Fruit fly (Drosophila melanogaster) whole organism, embryonic: Measurements from ENCODE around the gene CG5326.
A peak's percentile ranks its signal among the peaks of the same experiment; 100 is the strongest.

Source experiments
- CG10147 ChIP-seq: fragments of 200-800 bp; sonication (Bioruptor generic); optimal IDR thresholded peaks from 2 replicates; lab custom pipeline; 2019; ENCODE audit warnings: missing biosample characterization, mild to moderate bottlenecking, missing genetic modification characterization, moderate library complexity
- CG11560 ChIP-seq: fragments of 200-800 bp; sonication (Bioruptor generic); IDR thresholded peaks from 3 replicates; pipeline ENCODE4 v1.3.6; 2022; ENCODE audit warnings: missing biosample characterization, missing genetic modification characterization
- CG14710 ChIP-seq: fragments of 200-800 bp; sonication (Bioruptor generic); optimal IDR thresholded peaks from 3 replicates; lab custom pipeline; 2019; ENCODE audit warnings: missing biosample characterization, mild to moderate bottlenecking, missing genetic modification characterization, moderate library complexity
- CG1603 ChIP-seq: fragments of 200-800 bp; sonication (Bioruptor generic); optimal IDR thresholded peaks from 2 replicates; lab custom pipeline; 2019; ENCODE audit warnings: missing biosample characterization, mild to moderate bottlenecking, missing genetic modification characterization, moderate library complexity
- CG1647 ChIP-seq: fragments of 200-800 bp; sonication (Bioruptor generic); optimal IDR thresholded peaks from 3 replicates; lab custom pipeline; 2016; ENCODE audit warnings: missing biosample characterization, missing genetic modification characterization
- CG16813 ChIP-seq: fragments of 200-800 bp; sonication (Bioruptor generic); IDR thresholded peaks from 3 replicates; pipeline ENCODE4 v1.3.6; 2022; ENCODE audit warnings: missing biosample characterization, missing genetic modification characterization; ENCODE audit not compliant: partially characterized antibody
- CG4328 ChIP-seq: fragments of 200-800 bp; sonication (Bioruptor generic); optimal IDR thresholded peaks from 3 replicates; lab custom pipeline; 2017; ENCODE audit warnings: missing biosample characterization, missing genetic modification reagents, missing genetic modification characterization
- CG5953 ChIP-seq: fragments of 200-800 bp; sonication (Bioruptor generic); IDR thresholded peaks from 2 replicates; pipeline ENCODE4 v1.3.6; 2022; ENCODE audit warnings: missing biosample characterization, missing genetic modification characterization
- CG6272 ChIP-seq: fragments of 200-800 bp; sonication (Bioruptor generic); IDR thresholded peaks from 2 replicates; pipeline ENCODE4 v1.3.6; 2022; ENCODE audit warnings: missing biosample characterization, missing genetic modification characterization
- CG7839 ChIP-seq: fragments of 200-800 bp; sonication (Bioruptor generic); optimal IDR thresholded peaks from 3 replicates; lab custom pipeline; 2018; ENCODE audit warnings: missing biosample characterization, mild to moderate bottlenecking, missing genetic modification characterization, moderate library complexity
- CG8281 ChIP-seq: fragments of 200-800 bp; sonication (Bioruptor generic); optimal IDR thresholded peaks from 2 replicates; lab custom pipeline; 2018; ENCODE audit warnings: missing biosample characterization, mild to moderate bottlenecking, missing genetic modification characterization, moderate library complexity
- CG8924 ChIP-seq: fragments of 200-800 bp; optimal IDR thresholded peaks from 3 replicates; lab custom pipeline; 2019; ENCODE audit warnings: missing biosample characterization, mild to moderate bottlenecking, missing genetic modification characterization, moderate library complexity
- CG9797 ChIP-seq: fragments of 200-800 bp; sonication (Bioruptor generic); optimal IDR thresholded peaks from 3 replicates; lab custom pipeline; 2018; ENCODE audit warnings: missing biosample characterization, mild to moderate bottlenecking, missing genetic modification characterization
- Chrac-16 ChIP-seq: fragments of 200-800 bp; sonication (Bioruptor generic); optimal IDR thresholded peaks from 3 replicates; lab custom pipeline; 2016; ENCODE audit warnings: missing biosample characterization, missing genetic modification characterization
- Dek ChIP-seq: fragments of 200-800 bp; sonication (Bioruptor generic); optimal IDR thresholded peaks from 3 replicates; lab custom pipeline; 2019; ENCODE audit warnings: missing biosample characterization, mild to moderate bottlenecking, missing genetic modification characterization, moderate library complexity
- Dp ChIP-seq: fragments of 200-800 bp; sonication (Bioruptor generic); optimal IDR thresholded peaks from 2 replicates; lab custom pipeline; 2018; ENCODE audit warnings: missing biosample characterization, mild to moderate bottlenecking, missing genetic modification characterization, moderate library complexity
- Fer1 ChIP-seq: fragments of 200-800 bp; sonication (Bioruptor generic); optimal IDR thresholded peaks from 2 replicates; lab custom pipeline; 2017; ENCODE audit warnings: missing biosample characterization, mild to moderate bottlenecking, missing genetic modification characterization
- HLH4C ChIP-seq: fragments of 200-800 bp; sonication (Bioruptor generic); IDR thresholded peaks from 3 replicates; pipeline ENCODE4 v1.3.6; 2022; ENCODE audit warnings: missing biosample characterization, missing genetic modification characterization; ENCODE audit not compliant: partially characterized antibody
- Jarid2 ChIP-seq: fragments of 200-800 bp; sonication (Bioruptor generic); optimal IDR thresholded peaks from 3 replicates; lab custom pipeline; 2017; ENCODE audit warnings: mild to moderate bottlenecking, missing biosample characterization, missing genetic modification reagents, missing genetic modification characterization
- Lhr ChIP-seq: fragments of 200-800 bp; sonication (Bioruptor generic); optimal IDR thresholded peaks from 3 replicates; lab custom pipeline; 2017; ENCODE audit warnings: mild to moderate bottlenecking, missing biosample characterization, missing genetic modification reagents, missing genetic modification characterization
- MESR4 ChIP-seq: fragments of 200-800 bp; sonication (Bioruptor generic); optimal IDR thresholded peaks from 2 replicates; lab custom pipeline; 2018; ENCODE audit warnings: missing biosample characterization, mild to moderate bottlenecking, missing genetic modification characterization, moderate library complexity
- MTF-1 ChIP-seq: fragments of 200-800 bp; sonication (Bioruptor generic); optimal IDR thresholded peaks from 2 replicates; lab custom pipeline; 2018; ENCODE audit warnings: missing biosample characterization, mild to moderate bottlenecking, missing genetic modification characterization, borderline replicate concordance
- Mad ChIP-seq: fragments of 200-800 bp; sonication (Bioruptor generic); optimal IDR thresholded peaks from 2 replicates; lab custom pipeline; 2016; ENCODE audit warnings: missing biosample characterization, missing genetic modification characterization
- Myb ChIP-seq: fragments of 200-800 bp; sonication (Bioruptor generic); optimal IDR thresholded peaks from 2 replicates; lab custom pipeline; 2016; ENCODE audit warnings: missing biosample characterization, missing genetic modification characterization
- Nf-YB ChIP-seq: fragments of 200-800 bp; sonication (Bioruptor generic); optimal IDR thresholded peaks from 3 replicates; lab custom pipeline; 2019; ENCODE audit warnings: missing biosample characterization, mild to moderate bottlenecking, missing genetic modification characterization, moderate library complexity
- PHDP ChIP-seq: fragments of 200-800 bp; sonication (Bioruptor generic); optimal IDR thresholded peaks from 3 replicates; lab custom pipeline; 2018; ENCODE audit warnings: missing biosample characterization, mild to moderate bottlenecking, missing genetic modification characterization, moderate library complexity
- Trl ChIP-seq, 3 experiments: fragments of >200 bp in 2 of 3; fragments of 200-800 bp in 1 of 3; sonication (Bioruptor generic) in 1 of 3; optimal IDR thresholded peaks; 2 replicates in 1 of 3; 3 replicates in 2 of 3; lab custom pipeline; 2016 to 2017; ENCODE audit warnings: missing biosample characterization in 1 of 3, missing genetic modification characterization in 1 of 3
- Xrp1 ChIP-seq: fragments of 200-800 bp; sonication (Bioruptor generic); IDR thresholded peaks from 2 replicates; pipeline ENCODE4 v1.3.6; 2022; ENCODE audit warnings: missing biosample characterization, missing genetic modification characterization
- ara ChIP-seq: fragments of 200-800 bp; sonication (Bioruptor generic); IDR thresholded peaks from 2 replicates; pipeline ENCODE4 v1.3.6; 2022; ENCODE audit warnings: missing biosample characterization, missing genetic modification characterization
- az2 ChIP-seq: fragments of 200-800 bp; sonication (Bioruptor generic); optimal IDR thresholded peaks from 3 replicates; lab custom pipeline; 2016; ENCODE audit warnings: missing biosample characterization, missing genetic modification characterization
- bbx ChIP-seq: fragments of 200-800 bp; sonication (Bioruptor generic); IDR thresholded peaks from 2 replicates; pipeline ENCODE4 v1.3.6; 2022; ENCODE audit warnings: missing biosample characterization, missing genetic modification characterization; ENCODE audit not compliant: partially characterized antibody
- br ChIP-seq: fragments of >200 bp; optimal IDR thresholded peaks from 2 replicates; lab custom pipeline; 2017
- bsh ChIP-seq, 2 experiments: fragments of 200-800 bp; sonication (Bioruptor generic); optimal IDR thresholded peaks; 2 replicates each; lab custom pipeline; 2017 to 2018; ENCODE audit warnings: mild to moderate bottlenecking in 2 of 2, missing biosample characterization in 2 of 2, missing genetic modification characterization in 2 of 2, moderate library complexity in 1 of 2
- esg ChIP-seq: fragments of 200-800 bp; sonication (Bioruptor generic); conservative IDR thresholded peaks from 2 replicates; pipeline ENCODE4 v1.3.6; 2022; ENCODE audit warnings: missing biosample characterization, missing genetic modification characterization
- fd3F ChIP-seq: fragments of 200-800 bp; sonication (Bioruptor generic); optimal IDR thresholded peaks from 2 replicates; lab custom pipeline; 2018; ENCODE audit warnings: missing biosample characterization, mild to moderate bottlenecking, missing genetic modification characterization, moderate library complexity
- ftz-f1 ChIP-seq: fragments of 200-800 bp; sonication (Bioruptor generic); optimal IDR thresholded peaks from 2 replicates; lab custom pipeline; 2016; ENCODE audit warnings: missing biosample characterization, missing genetic modification characterization
- hbn ChIP-seq: fragments of 200-800 bp; sonication (Bioruptor generic); IDR thresholded peaks from 2 replicates; pipeline ENCODE4 v1.3.6; 2022; ENCODE audit warnings: missing biosample characterization, missing genetic modification characterization; ENCODE audit not compliant: partially characterized antibody
- jumu ChIP-seq: fragments of 200-800 bp; sonication (Bioruptor generic); optimal IDR thresholded peaks from 3 replicates; lab custom pipeline; 2016; ENCODE audit warnings: missing biosample characterization, missing genetic modification characterization
- knrl ChIP-seq: fragments of 200-800 bp; sonication (Bioruptor generic); IDR thresholded peaks from 3 replicates; pipeline ENCODE4 v1.3.6; 2022; ENCODE audit warnings: missing biosample characterization, missing genetic modification characterization; ENCODE audit not compliant: partially characterized antibody
- lab ChIP-seq: fragments of 200-800 bp; sonication (Bioruptor generic); optimal IDR thresholded peaks from 3 replicates; lab custom pipeline; 2017; ENCODE audit warnings: missing biosample characterization, missing genetic modification characterization, mild to moderate bottlenecking, moderate library complexity, missing genetic modification reagents
- maf-S ChIP-seq: fragments of 200-800 bp; sonication (Bioruptor generic); optimal IDR thresholded peaks from 2 replicates; lab custom pipeline; 2016; ENCODE audit warnings: missing biosample characterization, missing genetic modification characterization
- mam ChIP-seq: fragments of 200-800 bp; sonication (Bioruptor generic); optimal IDR thresholded peaks from 3 replicates; lab custom pipeline; 2016; ENCODE audit warnings: missing biosample characterization, missing genetic modification characterization
- nerfin-2 ChIP-seq: fragments of 200-800 bp; sonication (Bioruptor generic); IDR thresholded peaks from 2 replicates; pipeline ENCODE4 v1.3.6; 2022; ENCODE audit warnings: missing biosample characterization, missing genetic modification characterization; ENCODE audit not compliant: partially characterized antibody
- phol ChIP-seq: fragments of 200-800 bp; sonication (Bioruptor generic); optimal IDR thresholded peaks from 3 replicates; lab custom pipeline; 2018; ENCODE audit warnings: missing biosample characterization, mild to moderate bottlenecking, missing genetic modification characterization, moderate library complexity
- slou ChIP-seq: fragments of 200-800 bp; sonication (Bioruptor generic); optimal IDR thresholded peaks from 3 replicates; lab custom pipeline; 2016; ENCODE audit warnings: missing biosample characterization, missing genetic modification characterization
- tx ChIP-seq: fragments of 200-800 bp; sonication (Bioruptor generic); optimal IDR thresholded peaks from 2 replicates; lab custom pipeline; 2016; ENCODE audit warnings: missing biosample characterization, missing genetic modification characterization
- unc-4 ChIP-seq: fragments of 200-800 bp; sonication (Bioruptor generic); IDR thresholded peaks from 2 replicates; pipeline ENCODE4 v1.3.6; 2022; ENCODE audit warnings: missing biosample characterization, missing genetic modification characterization; ENCODE audit not compliant: partially characterized antibody
- wek ChIP-seq: fragments of 200-800 bp; sonication (Bioruptor generic); optimal IDR thresholded peaks from 3 replicates; lab custom pipeline; 2018; ENCODE audit warnings: missing biosample characterization, mild to moderate bottlenecking, missing genetic modification characterization, moderate library complexity

Gene CG5326

DNA sequence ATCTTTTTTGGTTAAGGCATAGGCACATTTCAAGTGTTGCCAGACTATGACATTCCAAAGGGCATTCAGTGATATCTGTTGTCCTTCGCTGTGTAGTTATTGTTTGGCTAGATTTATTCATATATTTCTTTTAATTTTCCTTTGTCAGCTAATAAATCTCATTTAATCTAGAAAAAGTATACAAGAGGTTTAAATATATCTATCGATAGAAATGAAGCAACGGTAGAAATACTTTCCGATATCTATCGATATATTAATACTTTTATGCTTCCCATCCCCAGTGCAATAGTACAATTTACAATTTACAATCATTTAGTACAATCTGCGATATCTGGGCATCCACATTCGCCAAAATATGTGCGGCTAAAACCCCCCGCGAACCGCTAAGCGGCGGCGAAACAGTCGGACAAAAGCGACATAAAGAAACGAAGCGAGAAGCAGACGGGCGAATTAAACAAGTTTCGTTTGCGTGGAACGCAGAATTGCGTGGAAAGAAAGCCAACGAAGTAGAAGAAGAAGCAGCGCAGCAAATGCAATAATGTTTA lies 47.8 kb upstream of the CG5326 start, which contains the start of gene Efa6 (continued):
- TF ChIP-seq hbn (GFP tag; lab: Robert Waterston, UW): peak; percentile 94
- TF ChIP-seq CG7839 (tag; lab: Kevin White, UChicago): peak; percentile 46
- peak; percentile 17 for TF ChIP-seq ftz-f1
- TF ChIP-seq CG1647 (GFP tag; lab: Kevin White, UChicago): peak; percentile 24
- no peak for TF ChIP-seq CG4328 (GFP tag; lab: Kevin White, UChicago)
- peak; percentile 45 for TF ChIP-seq CG9797
- TF ChIP-seq Dp (GFP tag; lab: Kevin White, UChicago): peak; percentile 93
- peak; percentile 30 for TF ChIP-seq jumu (GFP tag; lab: Kevin White, UChicago)
- TF ChIP-seq MTF-1 (GFP tag; lab: Kevin White, UChicago): no peak
- TF ChIP-seq CG11560 (tag; lab: Robert Waterston, UW): peak; percentile 37; the same call in 1 of the 3 replicates
- peak; percentile 77 for TF ChIP-seq Lhr (GFP tag; lab: Kevin White, UChicago)
- TF ChIP-seq esg (GFP tag; lab: Robert Waterston, UW): 0 out of 2 replicates have a peak, but pooled peaks have one; percentile 7
- peak; percentile 30 for TF ChIP-seq fd3F (GFP tag; lab: Kevin White, UChicago)
- TF ChIP-seq Chrac-16 (GFP tag; lab: Kevin White, UChicago): peak; percentile 58
- no peak for TF ChIP-seq CG8281
- TF ChIP-seq Xrp1 (GFP tag; lab: Robert Waterston, UW): peak; percentile 16; the same call in 1 of the 2 replicates
- peak; percentile 68 for TF ChIP-seq mam (GFP tag; lab: Kevin White, UChicago)
- TF ChIP-seq PHDP: peak; percentile 55
- no peak for TF ChIP-seq wek (GFP tag; lab: Kevin White, UChicago)
- peak; percentile 86 for TF ChIP-seq bbx (GFP tag; lab: Robert Waterston, UW)
- TF ChIP-seq bsh (GFP tag; optimal IDR thresholded peaks at IDR 0.05; lab: Kevin White, UChicago): peak; percentile 11 to 30
- TF ChIP-seq Myb (GFP tag; lab: Kevin White, UChicago): peak; percentile 88
- peak; percentile 58 for TF ChIP-seq lab
- TF ChIP-seq slou (GFP tag; lab: Kevin White, UChicago): peak; percentile 15
- TF ChIP-seq MESR4: peak; percentile 88
- TF ChIP-seq br (lab: Kevin White, UChicago): no peak
- TF ChIP-seq Fer1 (GFP tag; lab: Kevin White, UChicago): peak; percentile 40
- no peak for TF ChIP-seq Nf-YB (GFP tag; lab: Kevin White, UChicago)
- TF ChIP-seq CG14710 (tag; lab: Kevin White, UChicago): peak; percentile 90
- peak; percentile 93 for TF ChIP-seq Jarid2 (GFP tag; lab: Kevin White, UChicago)
- peak; percentile 90 for TF ChIP-seq HLH4C (GFP tag; lab: Robert Waterston, UW)
- peak; percentile 10 for TF ChIP-seq CG1603 (tag; lab: Kevin White, UChicago)
- TF ChIP-seq CG10147 (GFP tag; lab: Kevin White, UChicago): peak; percentile 26
- no peak for TF ChIP-seq Trl (optimal IDR thresholded peaks at IDR 0.05; lab: Kevin White, UChicago)
- TF ChIP-seq Trl (GFP tag; optimal IDR thresholded peaks at IDR 0.05; lab: Kevin White, UChicago): peak; percentile 59
- peak; percentile 26 for TF ChIP-seq az2
- TF ChIP-seq CG5953 (GFP tag; lab: Robert Waterston, UW): no peak
- TF ChIP-seq unc-4 (GFP tag; lab: Robert Waterston, UW): peak; percentile 97
- TF ChIP-seq knrl (GFP tag; lab: Robert Waterston, UW): peak; percentile 97
- TF ChIP-seq Dek (tag; lab: Kevin White, UChicago): peak; percentile 37
- TF ChIP-seq CG16813 (GFP tag; lab: Robert Waterston, UW): peak; percentile 94
- 0 out of 2 replicates have a peak, but pooled peaks have one; percentile 5 for TF ChIP-seq CG6272 (GFP tag; lab: Robert Waterston, UW)
- TF ChIP-seq Mad (GFP tag; lab: Kevin White, UChicago): no peak
- peak; percentile 86 for TF ChIP-seq nerfin-2 (GFP tag; lab: Robert Waterston, UW)
- no peak for TF ChIP-seq ara (GFP tag; lab: Robert Waterston, UW)
- TF ChIP-seq tx (GFP tag; lab: Kevin White, UChicago): peak; percentile 21
- TF ChIP-seq maf-S (GFP tag; lab: Kevin White, UChicago): peak; percentile 48
- peak; percentile 92 for TF ChIP-seq CG8924 (tag; lab: Kevin White, UChicago)
- peak; percentile 66 for TF ChIP-seq phol (tag; lab: Kevin White, UChicago)
